Worm (Caenorhabditis elegans): ENCODE measurements around the gene vhl-1.
A peak's percentile ranks its signal among the peaks of the same experiment; 100 is the strongest.

vhl-1 gene

DNA sequence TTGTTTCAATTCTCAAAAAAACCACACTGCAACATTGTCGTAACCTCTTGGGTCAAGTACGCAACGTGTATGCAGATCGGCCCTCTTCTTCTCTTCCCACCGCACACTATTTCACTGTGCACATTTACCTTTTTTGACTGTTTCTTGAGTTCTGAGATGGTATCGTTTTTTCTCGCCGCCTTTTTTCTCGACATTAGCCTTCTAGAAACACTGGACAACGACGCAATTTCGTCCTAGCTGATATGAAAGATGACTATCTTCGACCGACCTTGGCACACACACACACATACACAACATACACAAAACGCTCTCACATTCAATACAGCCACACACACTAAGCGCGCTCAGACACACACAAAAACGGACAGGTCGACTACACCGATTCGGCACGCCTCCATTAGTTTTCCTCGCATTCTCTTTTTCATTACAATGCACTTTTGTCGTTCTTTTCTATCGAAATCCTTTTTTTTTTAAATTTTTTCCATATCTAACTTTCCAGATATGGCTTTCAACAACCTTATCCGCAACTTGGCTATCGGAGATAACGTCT, 32.3 kb downstream of the vhl-1 start, which contains the start of gene aco-1:
aco-1 (plus strand) TSS at position 500 of the 550 bp plus-strand sequence.
- no peak for TF ChIP-seq vab-15 (tag; optimal IDR thresholded peaks at IDR 0.05)
- no peak for TF ChIP-seq unc-30 (tag; optimal IDR thresholded peaks at IDR 0.05)
- TF ChIP-seq egl-13 (tag; optimal IDR thresholded peaks at IDR 0.05), result no peak
- TF ChIP-seq F16B12.6 (tag; optimal IDR thresholded peaks at IDR 0.05), result peak; percentile 80
- TF ChIP-seq mdl-1 (tag; optimal IDR thresholded peaks at IDR 0.05), result peak in 1 of 2 experiments; percentile 9
- 0 out of 2 replicates have a peak, but pooled peaks have one; percentile 33 for TF ChIP-seq nhr-19 (GFP tag; conservative IDR thresholded peaks at IDR 0.05)
- TF ChIP-seq lin-39 (tag; optimal IDR thresholded peaks at IDR 0.05), result no peak
- TF ChIP-seq sptf-1 (tag; optimal IDR thresholded peaks at IDR 0.05), result no peak
- peak; percentile 65 for TF ChIP-seq nhr-20 (tag; optimal IDR thresholded peaks at IDR 0.05)
- TF ChIP-seq sox-4 (tag; optimal IDR thresholded peaks at IDR 0.05), result no peak
- TF ChIP-seq nhr-11 (tag; optimal IDR thresholded peaks at IDR 0.05), result no peak
- TF ChIP-seq snu-23 (GFP tag; optimal IDR thresholded peaks at IDR 0.05), result peak; percentile 69
- no peak for TF ChIP-seq ceh-88 (GFP tag; IDR thresholded peaks at IDR 0.05)
- TF ChIP-seq fkh-10 (GFP tag; optimal IDR thresholded peaks at IDR 0.05), result no peak
- TF ChIP-seq elt-3 (tag; optimal IDR thresholded peaks at IDR 0.05), result peak in 2 of 6 experiments; percentile 34 to 40
- no peak for TF ChIP-seq aly-2 (tag; optimal IDR thresholded peaks at IDR 0.05)
- no peak for TF ChIP-seq Y116A8C.19 (tag; optimal IDR thresholded peaks at IDR 0.05; ENCODE audit: borderline replicate concordance)
- TF ChIP-seq fkh-4 (tag; optimal IDR thresholded peaks at IDR 0.05; ENCODE audit: borderline replicate concordance), result no peak
- peak; percentile 47 for TF ChIP-seq unc-130 (tag; optimal IDR thresholded peaks at IDR 0.05)
- TF ChIP-seq nhr-76 (tag; optimal IDR thresholded peaks at IDR 0.05), result no peak
- peak; percentile 9 for TF ChIP-seq nhr-77 (tag; optimal IDR thresholded peaks at IDR 0.05)
- TF ChIP-seq pag-3 (tag; optimal IDR thresholded peaks at IDR 0.05; ENCODE audit: borderline replicate concordance, insufficient read depth), result no peak
- TF ChIP-seq efl-3 (GFP tag; optimal IDR thresholded peaks at IDR 0.05), result peak; percentile 35
- no peak for TF ChIP-seq nhr-12 (tag; optimal IDR thresholded peaks at IDR 0.05)
- no peak for TF ChIP-seq lin-13 (GFP tag; optimal IDR thresholded peaks at IDR 0.05)
- TF ChIP-seq efl-1 (optimal IDR thresholded peaks at IDR 0.05), result peak; percentile 27 to 31
- TF ChIP-seq efl-1 (GFP tag; optimal IDR thresholded peaks at IDR 0.05 in 1 of 2), result no peak
- TF ChIP-seq sup-37 (GFP tag; optimal IDR thresholded peaks at IDR 0.05), result no peak
- TF ChIP-seq nhr-85 (tag), result peak; percentile 93
- TF ChIP-seq zag-1 (tag; optimal IDR thresholded peaks at IDR 0.05), result no peak
- TF ChIP-seq nhr-90 (tag; optimal IDR thresholded peaks at IDR 0.05; ENCODE audit: poor library complexity), result peak; percentile 73
- no peak for TF ChIP-seq ama-1 (optimal IDR thresholded peaks at IDR 0.05)
- TF ChIP-seq hlh-4 (tag; optimal IDR thresholded peaks at IDR 0.05), result no peak
- no peak for TF ChIP-seq ztf-11 (tag; optimal IDR thresholded peaks at IDR 0.05)
- TF ChIP-seq C16A3.4 (tag; optimal IDR thresholded peaks at IDR 0.05), result peak; percentile 32
- TF ChIP-seq skn-1 (tag; optimal IDR thresholded peaks at IDR 0.05), result no peak
- peak; percentile 24 to 70 for TF ChIP-seq lin-35 (GFP tag; optimal IDR thresholded peaks at IDR 0.05)
- peak; percentile 78 for TF ChIP-seq lin-14 (GFP tag; optimal IDR thresholded peaks at IDR 0.05)
- no peak for TF ChIP-seq ets-5 (GFP tag; IDR thresholded peaks at IDR 0.05)
- TF ChIP-seq lsy-2 (tag; optimal IDR thresholded peaks at IDR 0.05), result peak in 1 of 2 experiments; percentile 54
- no peak for TF ChIP-seq C04F5.9 (tag; optimal IDR thresholded peaks at IDR 0.05)
- TF ChIP-seq fkh-8 (tag; optimal IDR thresholded peaks at IDR 0.05), result no peak
- peak in 1 of 3 experiments; percentile 24 for TF ChIP-seq ceh-82 (tag; optimal IDR thresholded peaks at IDR 0.05)
- no peak for TF ChIP-seq ceh-8 (GFP tag; optimal IDR thresholded peaks at IDR 0.05)
- no peak for TF ChIP-seq nhr-28 (tag; optimal IDR thresholded peaks at IDR 0.05)
- no peak for TF ChIP-seq egl-27 (tag; optimal IDR thresholded peaks at IDR 0.05)
- no peak for TF ChIP-seq isw-1 (GFP tag; IDR thresholded peaks at IDR 0.05)
- TF ChIP-seq lir-3 (tag; optimal IDR thresholded peaks at IDR 0.05; ENCODE audit: poor library complexity), result no peak
- no peak for TF ChIP-seq alr-1 (tag; optimal IDR thresholded peaks at IDR 0.05; ENCODE audit: borderline replicate concordance)
- TF ChIP-seq jun-1 (tag; optimal IDR thresholded peaks at IDR 0.05), result no peak
- TF ChIP-seq zip-4 (GFP tag; optimal IDR thresholded peaks at IDR 0.05), result no peak
- no peak for TF ChIP-seq ztf-4 (tag; optimal IDR thresholded peaks at IDR 0.05)
- TF ChIP-seq grh-1 (GFP tag; IDR thresholded peaks at IDR 0.05), result no peak
